Fruit fly (Drosophila melanogaster) whole organism, embryonic: ENCODE measurements around the gene CG12661.

Source experiments
- Abd-B ChIP-seq: fragments of 200-800 bp; sonication (Bioruptor generic); optimal IDR thresholded peaks from 2 replicates; lab custom pipeline; 2018; ENCODE audit warnings: missing biosample characterization, mild to moderate bottlenecking, missing genetic modification characterization, moderate library complexity
- BEAF-32 ChIP-seq: fragments of 200-800 bp; sonication (Bioruptor generic); optimal IDR thresholded peaks from 3 replicates; lab custom pipeline; 2017; ENCODE audit warnings: missing biosample characterization, missing genetic modification characterization, mild to moderate bottlenecking, moderate library complexity, missing genetic modification reagents
- CG10147 ChIP-seq: fragments of 200-800 bp; sonication (Bioruptor generic); optimal IDR thresholded peaks from 2 replicates; lab custom pipeline; 2019; ENCODE audit warnings: missing biosample characterization, mild to moderate bottlenecking, missing genetic modification characterization, moderate library complexity
- CG11085 ChIP-seq: fragments of 200-800 bp; sonication (Bioruptor generic); IDR thresholded peaks from 2 replicates; pipeline ENCODE4 v1.3.6; 2022; ENCODE audit warnings: missing biosample characterization, missing genetic modification characterization
- CG11093 ChIP-seq: fragments of 200-800 bp; sonication (Bioruptor generic); IDR thresholded peaks from 3 replicates; pipeline ENCODE4 v1.3.6; 2022; ENCODE audit warnings: missing biosample characterization, missing genetic modification characterization
- CG1233 ChIP-seq: fragments of 200-800 bp; sonication (Bioruptor generic); optimal IDR thresholded peaks from 4 replicates; lab custom pipeline; 2018; ENCODE audit warnings: missing biosample characterization, mild to moderate bottlenecking, missing genetic modification characterization
- CG12769 ChIP-seq: fragments of 200-800 bp; sonication (Bioruptor generic); optimal IDR thresholded peaks from 2 replicates; lab custom pipeline; 2019; ENCODE audit warnings: missing biosample characterization, mild to moderate bottlenecking, missing genetic modification characterization, moderate library complexity
- CG13894 ChIP-seq: fragments of 200-800 bp; sonication (Bioruptor generic); optimal IDR thresholded peaks from 3 replicates; lab custom pipeline; 2018; ENCODE audit warnings: missing biosample characterization, mild to moderate bottlenecking, missing genetic modification characterization, moderate library complexity
- CG14667 ChIP-seq: fragments of 200-800 bp; sonication (Bioruptor generic); IDR thresholded peaks from 2 replicates; pipeline ENCODE4 v1.3.6; 2022; ENCODE audit warnings: missing biosample characterization, missing genetic modification characterization
- CG14965 ChIP-seq: fragments of 200-800 bp; sonication (Bioruptor generic); optimal IDR thresholded peaks from 2 replicates; lab custom pipeline; 2016; ENCODE audit warnings: missing biosample characterization, missing genetic modification characterization, borderline replicate concordance
- CG1529 ChIP-seq: fragments of 200-800 bp; sonication (Bioruptor generic); optimal IDR thresholded peaks from 3 replicates; lab custom pipeline; 2018; ENCODE audit warnings: missing biosample characterization, missing genetic modification characterization
- CG16779 ChIP-seq: fragments of 200-800 bp; sonication (Bioruptor generic); IDR thresholded peaks from 2 replicates; pipeline ENCODE4 v1.3.6; 2022; ENCODE audit warnings: missing biosample characterization, missing genetic modification characterization
- CG18262 ChIP-seq: fragments of 200-800 bp; optimal IDR thresholded peaks from 3 replicates; lab custom pipeline; 2019; ENCODE audit warnings: missing biosample characterization, mild to moderate bottlenecking, missing genetic modification characterization, moderate library complexity
- CG4360 ChIP-seq: fragments of 200-800 bp; sonication (Bioruptor generic); IDR thresholded peaks from 2 replicates; pipeline ENCODE4 v1.3.6; 2022; ENCODE audit warnings: missing biosample characterization, missing genetic modification characterization
- CG4707 ChIP-seq: fragments of 200-800 bp; sonication (Bioruptor generic); optimal IDR thresholded peaks from 2 replicates; lab custom pipeline; 2018; ENCODE audit warnings: missing biosample characterization, mild to moderate bottlenecking, missing genetic modification characterization, moderate library complexity
- CG5180 ChIP-seq: fragments of 200-800 bp; sonication (Bioruptor generic); optimal IDR thresholded peaks from 3 replicates; lab custom pipeline; 2017; ENCODE audit warnings: missing biosample characterization, missing genetic modification characterization, mild to moderate bottlenecking, moderate library complexity, missing genetic modification reagents
- CG7372 ChIP-seq: fragments of 200-800 bp; sonication (Bioruptor generic); IDR thresholded peaks from 2 replicates; pipeline ENCODE4 v1.3.6; 2022; ENCODE audit warnings: missing biosample characterization, missing genetic modification characterization
- D19B ChIP-seq: fragments of 200-800 bp; sonication (Bioruptor generic); optimal IDR thresholded peaks from 2 replicates; lab custom pipeline; 2017; ENCODE audit warnings: missing biosample characterization, mild to moderate bottlenecking, missing genetic modification characterization
- ERR ChIP-seq: fragments of 200-800 bp; sonication (Bioruptor generic); optimal IDR thresholded peaks from 2 replicates; lab custom pipeline; 2016; ENCODE audit warnings: missing biosample characterization, missing genetic modification characterization
- Hsf ChIP-seq: fragments of 200-800 bp; sonication (Bioruptor generic); optimal IDR thresholded peaks from 3 replicates; lab custom pipeline; 2016; ENCODE audit warnings: missing biosample characterization, missing genetic modification characterization
- MESR4 ChIP-seq: fragments of 200-800 bp; sonication (Bioruptor generic); optimal IDR thresholded peaks from 2 replicates; lab custom pipeline; 2018; ENCODE audit warnings: missing biosample characterization, mild to moderate bottlenecking, missing genetic modification characterization, moderate library complexity
- NK7.1 ChIP-seq: fragments of 200-800 bp; sonication (Bioruptor generic); optimal IDR thresholded peaks from 3 replicates; lab custom pipeline; 2016; ENCODE audit warnings: missing biosample characterization, missing genetic modification characterization
- PHDP ChIP-seq: fragments of 200-800 bp; sonication (Bioruptor generic); optimal IDR thresholded peaks from 3 replicates; lab custom pipeline; 2018; ENCODE audit warnings: missing biosample characterization, mild to moderate bottlenecking, missing genetic modification characterization, moderate library complexity
- Pdp1 ChIP-seq, 2 experiments: fragments of 200-800 bp; sonication (Bioruptor generic); optimal IDR thresholded peaks; 3 replicates each; lab custom pipeline; 2016; ENCODE audit warnings: missing biosample characterization in 2 of 2, missing genetic modification characterization in 2 of 2, mild to moderate bottlenecking in 1 of 2, moderate library complexity in 1 of 2
- Rx ChIP-seq: fragments of 200-800 bp; sonication (Bioruptor generic); IDR thresholded peaks from 2 replicates; pipeline ENCODE4 v1.3.6; 2022; ENCODE audit warnings: missing biosample characterization, missing genetic modification characterization
- Scr ChIP-seq: fragments of 200-800 bp; sonication (Bioruptor generic); IDR thresholded peaks from 2 replicates; pipeline ENCODE4 v1.3.6; 2022; ENCODE audit warnings: missing biosample characterization, missing genetic modification characterization; ENCODE audit not compliant: partially characterized antibody
- Six4 ChIP-seq: fragments of 200-800 bp; sonication (Bioruptor generic); optimal IDR thresholded peaks from 2 replicates; lab custom pipeline; 2016; ENCODE audit warnings: missing biosample characterization, missing genetic modification characterization
- Usf ChIP-seq: fragments of 200-800 bp; sonication (Bioruptor generic); optimal IDR thresholded peaks from 2 replicates; lab custom pipeline; 2017; ENCODE audit warnings: missing genotype, missing biosample characterization, missing genetic modification characterization
- Xbp1 ChIP-seq: fragments of 200-800 bp; sonication (Bioruptor generic); optimal IDR thresholded peaks from 3 replicates; lab custom pipeline; 2016; ENCODE audit warnings: missing biosample characterization, mild to moderate bottlenecking, missing genetic modification characterization
- ara ChIP-seq: fragments of 200-800 bp; sonication (Bioruptor generic); IDR thresholded peaks from 2 replicates; pipeline ENCODE4 v1.3.6; 2022; ENCODE audit warnings: missing biosample characterization, missing genetic modification characterization
- az2 ChIP-seq: fragments of 200-800 bp; sonication (Bioruptor generic); optimal IDR thresholded peaks from 3 replicates; lab custom pipeline; 2016; ENCODE audit warnings: missing biosample characterization, missing genetic modification characterization
- bab2 ChIP-seq: fragments of 200-800 bp; sonication (Bioruptor generic); optimal IDR thresholded peaks from 2 replicates; lab custom pipeline; 2016; ENCODE audit warnings: missing biosample characterization, missing genetic modification characterization
- bigmax ChIP-seq: fragments of 200-800 bp; sonication (Bioruptor generic); optimal IDR thresholded peaks from 2 replicates; lab custom pipeline; 2018; ENCODE audit warnings: missing biosample characterization, mild to moderate bottlenecking, missing genetic modification characterization
- btn ChIP-seq: fragments of 200-800 bp; sonication (Bioruptor generic); optimal IDR thresholded peaks from 2 replicates; lab custom pipeline; 2016; ENCODE audit warnings: missing biosample characterization, missing genetic modification characterization
- cad ChIP-seq: fragments of >200 bp; optimal IDR thresholded peaks from 2 replicates; lab custom pipeline; 2017; ENCODE audit warnings: missing biosample characterization, missing genetic modification characterization
- chinmo ChIP-seq: fragments of 200-800 bp; sonication (Bioruptor generic); IDR thresholded peaks from 4 replicates; pipeline ENCODE4 v1.3.6; 2022; ENCODE audit warnings: missing biosample characterization, missing genetic modification characterization; ENCODE audit not compliant: partially characterized antibody
- croc ChIP-seq: fragments of 200-800 bp; sonication (Bioruptor generic); conservative IDR thresholded peaks from 3 replicates; pipeline ENCODE4 v1.3.6; 2022; ENCODE audit warnings: missing biosample characterization, missing genetic modification characterization
- dpn ChIP-seq, 2 experiments: fragments of 200-800 bp; sonication (Bioruptor generic); optimal IDR thresholded peaks; 3 replicates each; lab custom pipeline; 2016; ENCODE audit warnings: missing biosample characterization in 2 of 2, missing genetic modification characterization in 2 of 2
- emc ChIP-seq: fragments of 200-800 bp; sonication (Bioruptor generic); optimal IDR thresholded peaks from 2 replicates; lab custom pipeline; 2016; ENCODE audit warnings: missing biosample characterization, missing genetic modification characterization
- gfzf ChIP-seq: fragments of 200-800 bp; sonication (Bioruptor generic); optimal IDR thresholded peaks from 2 replicates; lab custom pipeline; 2016; ENCODE audit warnings: missing biosample characterization, mild to moderate bottlenecking, missing genetic modification characterization, moderate library complexity
- gt ChIP-seq: fragments of 200-800 bp; sonication (Bioruptor generic); IDR thresholded peaks from 2 replicates; pipeline ENCODE4 v1.3.6; 2022; ENCODE audit warnings: missing biosample characterization, missing genetic modification characterization
- hb ChIP-seq: fragments of 200-800 bp; sonication (Bioruptor generic); IDR thresholded peaks from 3 replicates; pipeline ENCODE4 v1.3.6; 2022; ENCODE audit warnings: missing biosample characterization, missing genetic modification characterization; ENCODE audit not compliant: partially characterized antibody
- lola ChIP-seq, 3 experiments: fragments of >200 bp in 2 of 3; fragments of 200-800 bp in 1 of 3; sonication (Bioruptor generic) in 1 of 3; optimal IDR thresholded peaks; 2 replicates each; lab custom pipeline; 2017 to 2019; ENCODE audit warnings: missing biosample characterization in 3 of 3, missing genetic modification characterization in 3 of 3, mild to moderate bottlenecking in 1 of 3, moderate library complexity in 1 of 3
- pho ChIP-seq: fragments of 200-800 bp; sonication (Bioruptor generic); optimal IDR thresholded peaks from 2 replicates; lab custom pipeline; 2016; ENCODE audit warnings: missing biosample characterization, missing genetic modification characterization
- pzg ChIP-seq: fragments of 200-800 bp; sonication (Bioruptor generic); optimal IDR thresholded peaks from 3 replicates; lab custom pipeline; 2018; ENCODE audit warnings: missing biosample characterization, mild to moderate bottlenecking, missing genetic modification characterization, moderate library complexity
- sens-2 ChIP-seq: fragments of 200-800 bp; sonication (Bioruptor generic); IDR thresholded peaks from 2 replicates; pipeline ENCODE4 v1.3.6; 2022; ENCODE audit warnings: missing biosample characterization, missing genetic modification characterization
- so ChIP-seq: fragments of 200-800 bp; sonication (Bioruptor generic); IDR thresholded peaks from 3 replicates; pipeline ENCODE4 v1.3.6; 2022; ENCODE audit warnings: missing biosample characterization, missing genetic modification characterization
- tap ChIP-seq: fragments of 200-800 bp; optimal IDR thresholded peaks from 3 replicates; lab custom pipeline; 2019; ENCODE audit warnings: missing biosample characterization, mild to moderate bottlenecking, missing genetic modification characterization, moderate library complexity
- tna ChIP-seq: fragments of 200-800 bp; sonication (Bioruptor generic); IDR thresholded peaks from 2 replicates; pipeline ENCODE4 v1.3.6; 2022; ENCODE audit warnings: missing biosample characterization, missing genetic modification characterization; ENCODE audit not compliant: partially characterized antibody
- twi ChIP-seq: fragments of 200-800 bp; optimal IDR thresholded peaks from 2 replicates; lab custom pipeline; 2019; ENCODE audit warnings: missing biosample characterization, mild to moderate bottlenecking, missing genetic modification characterization, moderate library complexity

Gene CG12661

DNA sequence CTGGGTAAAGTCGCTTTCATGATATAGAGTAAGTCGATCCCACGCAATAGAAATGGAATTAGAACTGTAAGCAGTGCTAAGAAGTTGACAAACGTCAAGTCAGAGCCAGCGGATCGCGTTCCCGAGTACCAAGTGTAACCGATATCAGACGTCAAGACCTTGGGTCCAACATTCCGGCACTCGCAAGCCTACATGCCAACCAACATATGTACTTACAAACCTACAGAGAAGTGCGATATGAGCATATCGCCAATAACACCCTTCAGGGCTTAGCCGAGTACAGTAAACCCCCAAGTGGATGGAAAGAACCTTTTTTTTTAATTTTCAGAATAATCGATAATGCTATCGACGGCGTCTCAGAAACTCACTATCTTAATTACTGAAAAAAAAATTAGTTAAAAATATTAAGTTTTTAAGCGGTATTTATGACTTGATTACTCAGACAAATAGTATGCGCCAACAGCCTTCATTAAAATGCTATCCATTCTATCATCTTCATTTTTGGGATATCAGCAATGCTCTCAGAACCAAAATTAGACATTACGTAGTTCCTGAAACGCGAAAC, 31.0 kb downstream of the CG12661 start (continued):
- TF ChIP-seq pho (GFP tag; lab: Kevin White, UChicago): peak; percentile 58
- no peak for TF ChIP-seq MESR4 (GFP tag; lab: Kevin White, UChicago)
- TF ChIP-seq tna: no peak
- TF ChIP-seq gfzf (GFP tag; lab: Kevin White, UChicago): no peak
- TF ChIP-seq so (GFP tag; lab: Robert Waterston, UW): 0 out of 3 replicates have a peak, but pooled peaks have one; percentile 46
- peak; percentile 6 for TF ChIP-seq CG18262 (tag; lab: Kevin White, UChicago)
- peak; percentile 37 for TF ChIP-seq Hsf (GFP tag; lab: Kevin White, UChicago)
- TF ChIP-seq Usf (GFP tag; lab: Kevin White, UChicago): peak; percentile 5
- TF ChIP-seq CG4707: no peak
- TF ChIP-seq ERR (GFP tag; lab: Kevin White, UChicago): peak; percentile 14
- TF ChIP-seq lola (GFP tag; optimal IDR thresholded peaks at IDR 0.05; lab: Kevin White, UChicago): no peak
- no peak for TF ChIP-seq D19B
- no peak for TF ChIP-seq Scr (GFP tag; lab: Robert Waterston, UW)
- TF ChIP-seq chinmo: no peak
- TF ChIP-seq CG16779 (GFP tag; lab: Robert Waterston, UW): no peak
- TF ChIP-seq bigmax (GFP tag; lab: Kevin White, UChicago): no peak
- peak; percentile 52 for TF ChIP-seq Xbp1 (GFP tag; lab: Kevin White, UChicago)
- no peak for TF ChIP-seq sens-2 (GFP tag; lab: Robert Waterston, UW)
- peak; percentile 33; the same call in 1 of the 2 replicates for TF ChIP-seq CG7372
- peak; percentile 38 to 40 for TF ChIP-seq Pdp1 (GFP tag; optimal IDR thresholded peaks at IDR 0.05; lab: Kevin White, UChicago)
- no peak for TF ChIP-seq CG1529 (GFP tag; lab: Kevin White, UChicago)
- peak; percentile 49; the same call in 1 of the 2 replicates for TF ChIP-seq CG14667 (GFP tag; lab: Robert Waterston, UW)
- TF ChIP-seq gt (GFP tag; lab: Robert Waterston, UW): no peak
- TF ChIP-seq btn (GFP tag; lab: Kevin White, UChicago): no peak
- TF ChIP-seq CG4360 (GFP tag; lab: Robert Waterston, UW): no peak
- no peak for TF ChIP-seq Rx
- TF ChIP-seq CG11085 (GFP tag; lab: Robert Waterston, UW): peak; percentile 43; the same call in 1 of the 2 replicates
- peak; percentile 20 for TF ChIP-seq tap (tag; lab: Kevin White, UChicago)
- no peak for TF ChIP-seq CG5180 (GFP tag; lab: Kevin White, UChicago)
- TF ChIP-seq emc (GFP tag; lab: Kevin White, UChicago): no peak
- no peak for TF ChIP-seq NK7.1 (GFP tag; lab: Kevin White, UChicago)
- TF ChIP-seq az2 (GFP tag; lab: Kevin White, UChicago): peak; percentile 12
- TF ChIP-seq twi: no peak
- TF ChIP-seq PHDP (tag; lab: Kevin White, UChicago): peak; percentile 72
- peak; percentile 24 for TF ChIP-seq CG12769 (tag; lab: Kevin White, UChicago)
- TF ChIP-seq dpn (GFP tag; optimal IDR thresholded peaks at IDR 0.05; lab: Kevin White, UChicago): peak; percentile 32 to 44
- TF ChIP-seq CG14965 (GFP tag; lab: Kevin White, UChicago): no peak
- no peak for TF ChIP-seq hb (GFP tag; lab: Robert Waterston, UW)
- no peak for TF ChIP-seq cad (GFP tag; lab: Kevin White, UChicago)
- TF ChIP-seq CG13894: peak; percentile 41
- TF ChIP-seq pzg (GFP tag; lab: Kevin White, UChicago): no peak
- no peak for TF ChIP-seq BEAF-32 (GFP tag; lab: Kevin White, UChicago)
- no peak for TF ChIP-seq ara (GFP tag; lab: Robert Waterston, UW)
- TF ChIP-seq CG11093 (GFP tag; lab: Robert Waterston, UW): 0 out of 3 replicates have a peak, but pooled peaks have one; percentile 41
- TF ChIP-seq CG10147 (GFP tag; lab: Kevin White, UChicago): peak; percentile 45
- no peak for TF ChIP-seq bab2
- no peak for TF ChIP-seq Abd-B
- TF ChIP-seq CG1233 (GFP tag; lab: Kevin White, UChicago): peak; percentile 49
- TF ChIP-seq Six4 (GFP tag; lab: Kevin White, UChicago): no peak
- TF ChIP-seq croc (GFP tag; lab: Robert Waterston, UW): no peak
